Fruit fly (Drosophila melanogaster) whole organism, adult: ENCODE results near the gene Mtr3.

Source experiments
- CG11617 ChIP-seq: fragments of 200-800 bp; sonication (Bioruptor generic); optimal IDR thresholded peaks from 2 replicates; lab custom pipeline; 2017; ENCODE audit warnings: mild to moderate bottlenecking, missing biosample characterization, missing genetic modification reagents, missing genetic modification characterization
- CG14711 ChIP-seq: fragments of 200-800 bp; sonication (Bioruptor generic); optimal IDR thresholded peaks from 2 replicates; lab custom pipeline; 2018; ENCODE audit warnings: missing biosample characterization, mild to moderate bottlenecking, missing genetic modification characterization, moderate library complexity
- CG33017 ChIP-seq: fragments of 200-800 bp; sonication (Bioruptor generic); optimal IDR thresholded peaks from 2 replicates; lab custom pipeline; 2018; ENCODE audit warnings: missing biosample characterization, mild to moderate bottlenecking, missing genetic modification characterization, moderate library complexity
- CG7045 ChIP-seq: fragments of 200-800 bp; sonication (Bioruptor generic); optimal IDR thresholded peaks from 2 replicates; lab custom pipeline; 2017; ENCODE audit warnings: missing biosample characterization, mild to moderate bottlenecking, missing genetic modification characterization
- Clk ChIP-seq: fragments of 200-800 bp; sonication (Bioruptor generic); optimal IDR thresholded peaks from 2 replicates; lab custom pipeline; 2017; ENCODE audit warnings: missing biosample characterization, missing genetic modification characterization
- Hr96 ChIP-seq: fragments of 200-800 bp; sonication (Bioruptor generic); optimal IDR thresholded peaks from 2 replicates; lab custom pipeline; 2016; ENCODE audit warnings: missing biosample characterization, missing genetic modification characterization
- bab1 ChIP-seq: fragments of 200-800 bp; sonication (Bioruptor generic); optimal IDR thresholded peaks from 3 replicates; lab custom pipeline; 2019; ENCODE audit warnings: missing biosample characterization, mild to moderate bottlenecking, missing genetic modification characterization, moderate library complexity
- kay ChIP-seq: fragments of 200-800 bp; sonication (Bioruptor generic); peaks from one replicate; lab custom pipeline; 2016; ENCODE audit warnings: missing biosample characterization, missing genetic modification characterization, borderline replicate concordance
- ovo ChIP-seq: fragments of 200-800 bp; sonication (Bioruptor generic); optimal IDR thresholded peaks from 2 replicates; lab custom pipeline; 2016; ENCODE audit warnings: missing biosample characterization, missing genetic modification characterization
- tj ChIP-seq: fragments of 200-800 bp; sonication (Bioruptor generic); optimal IDR thresholded peaks from 3 replicates; lab custom pipeline; 2017; ENCODE audit warnings: missing biosample characterization, mild to moderate bottlenecking, missing genetic modification characterization, moderate library complexity

DNA sequence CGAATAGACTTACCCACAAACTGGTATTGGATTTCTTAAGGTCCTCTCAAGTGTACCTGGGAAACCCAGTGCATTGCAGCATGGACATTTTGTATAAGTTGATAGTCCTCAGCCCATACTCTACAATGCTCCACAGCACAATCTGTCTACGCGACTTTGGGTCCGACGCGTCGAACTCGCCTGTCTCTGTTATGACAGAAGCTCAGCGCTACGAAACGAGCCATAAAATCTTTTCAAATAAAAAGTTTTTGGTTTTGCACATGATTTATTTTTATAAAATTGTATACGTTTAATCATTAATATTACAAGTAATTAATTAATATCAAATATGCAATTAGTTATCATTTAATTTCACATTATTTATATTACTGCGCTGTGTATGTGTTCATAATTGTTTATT lies 46.3 kb downstream of the Mtr3 start:
- TF ChIP-seq CG33017 (no peak), bab1 (GFP tag; lab: Kevin White, UChicago) (no peak), tj (GFP tag; lab: Kevin White, UChicago) (no peak), CG7045 (GFP tag; lab: Kevin White, UChicago) (no peak), kay (GFP tag; lab: Kevin White, UChicago) (peak; percentile 33), Hr96 (GFP tag; lab: Kevin White, UChicago) (no peak), Clk (GFP tag; lab: Kevin White, UChicago) (no peak), CG11617 (GFP tag; lab: Kevin White, UChicago) (no peak), CG14711 (tag; lab: Kevin White, UChicago) (no peak), ovo (GFP tag; lab: Kevin White, UChicago) (no peak)
